Worm (Caenorhabditis elegans) whole organism, L3 larva: ENCODE results near the gene ZK418.5.

Experiments
- R02D3.7 ChIP-seq: fragments of 150-350 bp; optimal IDR thresholded peaks from 2 replicates; lab custom pipeline; 2014; ENCODE audit warnings: missing biosample characterization, missing genetic modification characterization
- ZK546.5 ChIP-seq: sonication (generic microtip); optimal IDR thresholded peaks from 2 replicates; lab custom pipeline; 2017; ENCODE audit warnings: missing biosample characterization, missing genetic modification characterization
- aly-2 ChIP-seq: fragments of 150-350 bp; optimal IDR thresholded peaks from 2 replicates; lab custom pipeline; 2014; ENCODE audit warnings: missing biosample characterization, missing genetic modification characterization
- ceh-16 ChIP-seq: sonication (generic microtip); optimal IDR thresholded peaks from 2 replicates; lab custom pipeline; 2017; ENCODE audit warnings: missing biosample characterization, missing genetic modification characterization
- ceh-82 ChIP-seq: fragments of 150-350 bp; optimal IDR thresholded peaks from 2 replicates; lab custom pipeline; 2014; ENCODE audit warnings: missing biosample characterization, missing genetic modification characterization
- ceh-9 ChIP-seq: sonication (generic microtip); optimal IDR thresholded peaks from 2 replicates; lab custom pipeline; 2018; ENCODE audit warnings: missing biosample characterization, missing genetic modification characterization
- egl-5 ChIP-seq: fragments of 150-350 bp; optimal IDR thresholded peaks from 2 replicates; lab custom pipeline; 2017; ENCODE audit warnings: missing biosample characterization, missing genetic modification reagents, missing genetic modification characterization, inconsistent platforms
- elt-1 ChIP-seq: fragments of 150-350 bp; optimal IDR thresholded peaks from 2 replicates; lab custom pipeline; 2014; ENCODE audit warnings: missing biosample characterization, missing genetic modification characterization
- elt-2 ChIP-seq: sonication (generic microtip); optimal IDR thresholded peaks from 2 replicates; lab custom pipeline; 2016; ENCODE audit warnings: missing genetic modification reagents, mild to moderate bottlenecking, missing genetic modification characterization, missing compliant biosample characterization
- elt-3 ChIP-seq, 3 experiments: fragments of 150-350 bp in 1 of 3; sonication (generic microtip) in 2 of 3; optimal IDR thresholded peaks; 2 replicates in 2 of 3; 4 replicates in 1 of 3; lab custom pipeline; 2014 to 2017; ENCODE audit warnings: missing biosample characterization in 3 of 3, missing genetic modification characterization in 3 of 3
- eor-1 ChIP-seq, 2 experiments: fragments of 150-350 bp; optimal IDR thresholded peaks; 2 replicates each; lab custom pipeline; 2014 to 2018; ENCODE audit warnings: missing biosample characterization in 2 of 2, missing genetic modification characterization in 2 of 2
- fkh-10 ChIP-seq: sonication (generic microtip); optimal IDR thresholded peaks from 2 replicates; lab custom pipeline; 2017; ENCODE audit warnings: missing biosample characterization, missing genetic modification reagents, missing genetic modification characterization
- jun-1 ChIP-seq: fragments of 150-350 bp; optimal IDR thresholded peaks from 2 replicates; lab custom pipeline; 2014; ENCODE audit warnings: missing biosample characterization, missing genetic modification reagents, missing genetic modification characterization
- lin-39 ChIP-seq: fragments of 150-350 bp; optimal IDR thresholded peaks from 2 replicates; lab custom pipeline; 2018; ENCODE audit warnings: missing biosample characterization, missing genetic modification reagents, missing genetic modification characterization
- lsy-12 ChIP-seq: sonication (generic microtip); optimal IDR thresholded peaks from 2 replicates; lab custom pipeline; 2016; ENCODE audit warnings: mild to moderate bottlenecking, missing genetic modification characterization, missing compliant biosample characterization
- nfya-1 ChIP-seq: sonication (generic microtip); optimal IDR thresholded peaks from 2 replicates; lab custom pipeline; 2017; ENCODE audit warnings: missing genetic modification characterization, mild to moderate bottlenecking, missing compliant biosample characterization, antibody characterized with exemption, moderate library complexity; ENCODE audit not compliant: insufficient read depth
- nhr-11 ChIP-seq: fragments of 150-350 bp; optimal IDR thresholded peaks from 2 replicates; lab custom pipeline; 2014; ENCODE audit warnings: missing biosample characterization, missing genetic modification characterization
- nhr-28 ChIP-seq: fragments of 150-350 bp; optimal IDR thresholded peaks from 2 replicates; lab custom pipeline; 2014; ENCODE audit warnings: missing biosample characterization, missing genetic modification characterization
- nhr-43 ChIP-seq: sonication (generic microtip); optimal IDR thresholded peaks from 2 replicates; lab custom pipeline; 2016; ENCODE audit warnings: mild to moderate bottlenecking, missing genetic modification characterization, missing compliant biosample characterization; ENCODE audit not compliant: poor library complexity, severe bottlenecking
- nhr-67 ChIP-seq: fragments of 150-350 bp; optimal IDR thresholded peaks from 2 replicates; lab custom pipeline; 2014; ENCODE audit warnings: missing biosample characterization, missing genetic modification characterization
- nhr-76 ChIP-seq: fragments of 150-350 bp; sonication (generic microtip); optimal IDR thresholded peaks from 5 replicates; lab custom pipeline; 2014; ENCODE audit warnings: missing biosample characterization, missing genetic modification characterization
- nhr-77 ChIP-seq: fragments of 150-350 bp; optimal IDR thresholded peaks from 2 replicates; lab custom pipeline; 2014; ENCODE audit warnings: missing biosample characterization, missing genetic modification characterization
- pha-4 ChIP-seq: fragments of 150-350 bp; optimal IDR thresholded peaks from 2 replicates; lab custom pipeline; 2014; ENCODE audit warnings: missing biosample characterization, missing genetic modification reagents, missing genetic modification characterization
- pqm-1 ChIP-seq: fragments of 150-350 bp; optimal IDR thresholded peaks from 2 replicates; lab custom pipeline; 2017; ENCODE audit warnings: missing biosample characterization, missing genetic modification characterization, inconsistent platforms
- tbx-2 ChIP-seq: sonication (generic microtip); optimal IDR thresholded peaks from 2 replicates; lab custom pipeline; 2016; ENCODE audit warnings: mild to moderate bottlenecking, missing genetic modification characterization, missing compliant biosample characterization
- unc-39 ChIP-seq: sonication (generic microtip); optimal IDR thresholded peaks from 4 replicates; lab custom pipeline; 2017; ENCODE audit warnings: missing biosample characterization, missing genetic modification characterization
- unc-62 ChIP-seq: fragments of 150-350 bp; sonication (generic microtip); optimal IDR thresholded peaks from 4 replicates; lab custom pipeline; 2014; ENCODE audit warnings: missing biosample characterization, missing genetic modification reagents, missing genetic modification characterization
- zag-1 ChIP-seq: fragments of 150-350 bp; optimal IDR thresholded peaks from 2 replicates; lab custom pipeline; 2014; ENCODE audit warnings: missing biosample characterization, missing genetic modification characterization
- ztf-11 ChIP-seq: fragments of 150-350 bp; optimal IDR thresholded peaks from 2 replicates; lab custom pipeline; 2014; ENCODE audit warnings: missing biosample characterization, missing genetic modification characterization

ZK418.5 gene

DNA sequence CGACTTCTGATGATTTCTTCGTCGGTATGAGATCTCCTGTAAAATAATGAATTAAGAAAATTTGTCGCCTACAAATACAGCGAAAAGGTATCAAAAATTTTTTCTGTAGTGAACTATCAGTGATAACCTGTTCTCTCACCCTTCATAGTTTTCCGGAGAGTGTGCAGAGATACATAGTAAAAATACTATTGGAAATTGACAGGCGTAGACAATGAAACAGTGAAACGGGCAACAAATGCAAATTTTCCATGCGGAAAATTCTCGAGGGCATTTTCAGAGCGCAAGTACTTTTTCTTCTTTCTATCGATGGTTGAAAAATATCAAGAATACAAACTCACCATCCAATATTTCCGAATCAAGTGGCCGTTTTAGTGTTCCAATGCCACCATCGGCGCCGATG lies 13.5 kb upstream of the ZK418.5 start:
- no peak for TF ChIP-seq ceh-82
- TF ChIP-seq elt-2 (tag; lab: Kevin White, UChicago), result peak; percentile 28
- TF ChIP-seq unc-39 (tag; lab: Kevin White, UChicago), result no peak
- no peak for TF ChIP-seq nhr-76 (tag; lab: Kevin White, UChicago)
- TF ChIP-seq fkh-10 (GFP tag; lab: Kevin White, UChicago), result no peak
- TF ChIP-seq pha-4 (tag; lab: Kevin White, UChicago), result no peak
- TF ChIP-seq eor-1 (tag; optimal IDR thresholded peaks at IDR 0.05; lab: Kevin White, UChicago), result no peak
- TF ChIP-seq R02D3.7 (tag; lab: Kevin White, UChicago), result no peak
- TF ChIP-seq, all 47 proteins: peak for 1

DNA sequence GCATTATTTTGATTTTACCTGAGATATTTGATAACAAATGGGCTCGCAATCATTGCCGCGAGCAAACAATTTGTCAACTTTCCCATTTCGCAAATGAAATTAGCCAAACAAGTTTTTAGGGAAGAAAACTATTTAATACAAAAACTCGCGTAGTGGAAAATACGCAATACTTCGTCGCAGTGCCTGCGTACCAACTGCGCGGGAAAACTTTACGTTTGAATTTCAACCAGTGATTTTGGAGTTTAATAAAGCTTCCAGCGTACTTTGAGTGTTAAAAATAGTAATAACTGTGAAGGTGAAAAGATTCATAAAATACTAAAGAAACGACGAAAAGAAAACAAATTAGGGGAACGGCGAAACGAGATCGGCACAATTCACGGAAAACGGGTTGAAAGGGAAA lies 11.3 kb upstream of the ZK418.5 start, which contains the start of gene tofu-7:
TSS of gene tofu-7 (minus strand) at position 111 of the 400 bp plus-strand sequence.
- TF ChIP-seq aly-2 (tag; lab: Kevin White, UChicago) (no peak), ceh-9 (tag; lab: Kevin White, UChicago) (no peak), nhr-28 (tag; lab: Kevin White, UChicago) (no peak), lsy-12 (no peak), nhr-67 (tag; lab: Kevin White, UChicago) (no peak), fkh-10 (GFP tag; lab: Kevin White, UChicago) (no peak), pqm-1 (tag; lab: Kevin White, UChicago) (no peak), ZK546.5 (tag; lab: Kevin White, UChicago) (no peak)

DNA sequence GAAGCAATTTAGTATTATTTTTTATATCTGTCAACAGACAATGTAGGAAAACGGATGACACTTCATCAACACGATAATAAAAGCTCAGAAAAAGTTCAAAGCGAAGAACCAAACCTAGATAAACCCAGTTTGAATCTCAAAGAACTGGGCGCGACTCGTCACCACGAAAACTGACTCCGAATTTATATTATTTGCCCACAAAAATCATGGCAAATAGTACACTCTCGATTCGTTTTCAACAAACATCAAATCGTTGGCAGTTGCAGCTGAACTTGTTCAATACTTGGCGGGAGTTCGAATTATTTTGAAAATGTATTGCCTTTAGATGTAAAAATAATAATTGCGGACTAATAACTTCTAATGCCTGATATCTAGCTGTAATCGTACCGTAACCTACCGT lies 9.5 kb upstream of the ZK418.5 start:
- no peak for TF ChIP-seq nhr-28 (tag; lab: Kevin White, UChicago)
- TF ChIP-seq ceh-16 (tag; lab: Kevin White, UChicago), result no peak
- no peak for TF ChIP-seq unc-62
- TF ChIP-seq ztf-11 (tag; lab: Kevin White, UChicago), result no peak
- TF ChIP-seq pha-4 (tag; lab: Kevin White, UChicago), result peak; percentile 26

DNA sequence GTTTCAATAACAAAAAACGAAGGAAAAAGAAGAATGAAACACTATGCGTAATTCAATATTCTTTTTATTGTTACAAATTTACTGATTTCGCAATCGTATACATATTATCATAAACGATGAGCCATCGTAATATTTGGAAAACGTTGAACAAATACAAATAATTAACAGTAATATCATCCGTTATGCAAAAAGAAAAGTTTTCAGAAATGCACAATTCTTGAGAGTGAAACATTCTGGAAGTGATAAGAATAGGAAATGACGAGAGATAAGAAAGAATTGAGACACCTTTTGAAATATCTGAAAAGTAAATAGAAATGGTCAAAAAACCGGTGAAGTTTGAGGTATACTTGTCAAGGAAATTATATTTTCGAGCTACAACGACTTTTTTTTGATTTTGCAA lies 7.8 kb upstream of the ZK418.5 start:
- TF ChIP-seq nfya-1 (tag; lab: Kevin White, UChicago), result no peak
- peak; percentile 69 for TF ChIP-seq elt-2 (tag; lab: Kevin White, UChicago)
- TF ChIP-seq lsy-12, result no peak
- TF ChIP-seq aly-2 (tag; lab: Kevin White, UChicago), result no peak
- TF ChIP-seq pqm-1 (tag; lab: Kevin White, UChicago), result peak; percentile 60
- peak; percentile 19 for TF ChIP-seq jun-1 (tag; lab: Kevin White, UChicago)
- no peak for TF ChIP-seq nhr-43 (tag; lab: Kevin White, UChicago)
- TF ChIP-seq pha-4 (tag; lab: Kevin White, UChicago), result peak; percentile 72
- no peak for TF ChIP-seq egl-5 (tag; lab: Kevin White, UChicago)

DNA sequence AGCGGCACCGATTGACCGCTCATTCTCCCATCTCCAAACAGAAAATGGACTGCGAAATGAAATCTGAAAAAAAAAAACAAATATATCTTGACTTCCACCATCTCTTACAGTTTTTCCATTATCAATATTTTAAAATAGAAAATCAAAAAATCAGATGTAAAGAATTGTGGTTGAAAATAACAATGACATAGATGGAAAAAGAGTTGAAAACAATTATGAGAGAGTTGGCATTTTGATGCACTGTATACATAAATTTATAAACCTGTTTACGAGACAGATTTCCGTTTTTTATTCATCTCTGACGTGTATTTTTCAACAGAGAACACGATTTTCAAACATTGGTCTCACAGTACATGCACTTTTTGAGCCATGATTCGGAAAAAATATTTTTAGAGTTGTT lies 7.0 kb upstream of the ZK418.5 start, which contains the start of gene ZK418.7:
TSS of gene ZK418.7 (minus strand) at position 101 of the 400 bp plus-strand sequence.
- TF ChIP-seq pqm-1 (tag; lab: Kevin White, UChicago) (no peak), aly-2 (tag; lab: Kevin White, UChicago) (no peak), nhr-76 (tag; lab: Kevin White, UChicago) (no peak), fkh-10 (GFP tag; lab: Kevin White, UChicago) (no peak), zag-1 (no peak), ZK546.5 (tag; lab: Kevin White, UChicago) (no peak), nhr-11 (tag; lab: Kevin White, UChicago) (no peak), jun-1 (tag; lab: Kevin White, UChicago) (no peak), unc-39 (tag; lab: Kevin White, UChicago) (no peak), nhr-67 (tag; lab: Kevin White, UChicago) (no peak), elt-1 (tag; lab: Kevin White, UChicago) (no peak), ztf-11 (tag; lab: Kevin White, UChicago) (no peak), ceh-82 (no peak)

DNA sequence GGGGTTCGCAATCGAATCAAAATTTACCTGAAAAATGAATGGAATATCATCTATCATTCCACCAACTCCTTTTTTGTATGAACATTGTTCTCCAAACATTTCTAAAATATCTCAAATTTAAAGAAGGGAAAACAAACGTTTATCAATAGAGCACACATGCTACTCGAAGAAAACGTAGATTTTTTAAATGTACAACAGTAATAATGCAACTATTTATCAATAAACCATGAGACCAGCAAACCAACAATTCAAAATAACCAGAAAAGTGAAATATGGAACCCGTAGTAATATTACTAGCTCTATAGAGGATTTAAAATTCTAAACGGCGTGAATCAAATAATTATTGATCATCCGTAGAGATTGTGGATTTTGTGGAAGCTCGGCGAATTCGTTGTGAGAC lies 5.1 kb upstream of the ZK418.5 start, which contains the start of gene ZK418.6:
TSS of gene ZK418.6 (minus strand) at position 101 of the 400 bp plus-strand sequence.
- no peak for TF ChIP-seq nhr-77
- TF ChIP-seq elt-3 (tag; optimal IDR thresholded peaks at IDR 0.05; lab: Kevin White, UChicago), result no peak
- no peak for TF ChIP-seq tbx-2 (tag; lab: Kevin White, UChicago)
- TF ChIP-seq lin-39, result no peak
- TF ChIP-seq ceh-16 (tag; lab: Kevin White, UChicago), result no peak
- TF ChIP-seq, all 47 proteins: peak for 0
